Worm (Caenorhabditis elegans): ENCODE data around the gene C01F1.5.

DNA sequence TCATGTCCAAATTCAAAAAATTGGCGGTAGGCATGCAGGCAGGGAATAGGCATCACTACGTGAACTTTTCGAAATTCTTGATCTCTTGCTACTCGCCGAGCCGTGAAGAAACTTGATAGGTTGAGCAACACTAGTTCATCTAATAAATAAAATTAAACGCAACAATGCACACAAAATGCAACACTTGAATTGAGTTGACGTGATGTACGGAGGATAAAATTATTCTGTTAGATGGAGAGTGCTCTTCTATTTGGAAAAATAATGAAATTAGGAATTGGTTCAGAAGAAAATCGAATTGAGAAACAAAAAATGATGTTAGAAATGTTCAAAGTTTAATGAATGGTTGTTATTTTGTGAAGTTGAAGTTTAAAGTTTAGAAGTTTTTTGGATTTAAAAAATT lies 4.7 kb downstream of the C01F1.5 start:
- TF ChIP-seq unc-62 (GFP tag; optimal IDR thresholded peaks at IDR 0.05) (no peak), nhr-12 (tag; optimal IDR thresholded peaks at IDR 0.05) (no peak), lin-13 (tag; optimal IDR thresholded peaks at IDR 0.05) (no peak), mls-2 (tag; optimal IDR thresholded peaks at IDR 0.05) (no peak), snpc-4 (tag; optimal IDR thresholded peaks at IDR 0.05) (no peak), ceh-43 (GFP tag; optimal IDR thresholded peaks at IDR 0.05) (no peak), nhr-28 (tag; optimal IDR thresholded peaks at IDR 0.05) (no peak), pha-4 (tag; optimal IDR thresholded peaks at IDR 0.05) (no peak), cnd-1 (tag; optimal IDR thresholded peaks at IDR 0.05) (no peak), ces-1 (GFP tag; optimal IDR thresholded peaks at IDR 0.05) (peak; percentile 71), elt-3 (tag; optimal IDR thresholded peaks at IDR 0.05) (no peak), nhr-237 (tag; optimal IDR thresholded peaks at IDR 0.05) (no peak), nhr-76 (tag; optimal IDR thresholded peaks at IDR 0.05) (no peak)
